Worm (Caenorhabditis elegans) whole organism, L1 larva: ENCODE results near the gene Y75B12B.13.

Experiments used
- C04F5.9 ChIP-seq: sonication (generic microtip); optimal IDR thresholded peaks from 2 replicates; lab custom pipeline; 2016; ENCODE audit warnings: missing genetic modification characterization, missing compliant biosample characterization
- C16A3.4 ChIP-seq: fragments of 150-350 bp; optimal IDR thresholded peaks from 2 replicates; lab custom pipeline; 2014; ENCODE audit warnings: missing biosample characterization, missing genetic modification characterization
- C34B4.2 ChIP-seq: sonication (generic microtip); optimal IDR thresholded peaks from 2 replicates; lab custom pipeline; 2017; ENCODE audit warnings: mild to moderate bottlenecking, missing genetic modification characterization, missing compliant biosample characterization
- F16B12.6 ChIP-seq: fragments of 150-350 bp; optimal IDR thresholded peaks from 2 replicates; lab custom pipeline; 2014; ENCODE audit warnings: missing biosample characterization, missing genetic modification characterization
- Y116A8C.19 ChIP-seq: sonication (generic microtip); optimal IDR thresholded peaks from 2 replicates; lab custom pipeline; 2016; ENCODE audit warnings: missing compliant biosample characterization, missing genetic modification characterization, borderline replicate concordance
- alr-1 ChIP-seq: fragments of 200-800 bp; sonication (Bioruptor generic); optimal IDR thresholded peaks from 2 replicates; lab custom pipeline; 2018; ENCODE audit warnings: borderline replicate concordance, mild to moderate bottlenecking, missing genetic modification characterization, missing compliant biosample characterization
- ama-1 ChIP-seq: fragments of 150-350 bp; optimal IDR thresholded peaks from 2 replicates; lab custom pipeline; 2014
- blmp-1 ChIP-seq: fragments of 150-350 bp; optimal IDR thresholded peaks from 2 replicates; lab custom pipeline; 2014; ENCODE audit warnings: missing biosample characterization, missing genetic modification characterization
- ceh-63 ChIP-seq: fragments of 200-800 bp; sonication (Bioruptor generic); optimal IDR thresholded peaks from 2 replicates; lab custom pipeline; 2018; ENCODE audit warnings: mild to moderate bottlenecking, missing genetic modification characterization, missing compliant biosample characterization
- ceh-82 ChIP-seq, 3 experiments: fragments of 150-350 bp in 1 of 3; sonication (generic microtip) in 2 of 3; optimal IDR thresholded peaks; 2 replicates each; lab custom pipeline; 2014 to 2017; ENCODE audit warnings: missing biosample characterization in 3 of 3, missing genetic modification characterization in 3 of 3
- ces-1 ChIP-seq: fragments of 150-350 bp; optimal IDR thresholded peaks from 2 replicates; lab custom pipeline; 2014; ENCODE audit warnings: missing biosample characterization, missing genetic modification reagents, missing genetic modification characterization
- dpl-1 ChIP-seq, 3 experiments: fragments of 150-350 bp in 2 of 3; sonication (generic microtip) in 1 of 3; optimal IDR thresholded peaks; 2 replicates each; lab custom pipeline; 2014 to 2017; ENCODE audit warnings: missing biosample characterization in 3 of 3, missing genetic modification characterization in 3 of 3, missing genetic modification reagents in 3 of 3
- elt-3 ChIP-seq, 6 experiments: fragments of 150-350 bp in 1 of 6; sonication (generic microtip); optimal IDR thresholded peaks; 2 replicates each; lab custom pipeline; 2017 to 2018; ENCODE audit warnings: missing biosample characterization in 6 of 6, missing genetic modification characterization in 6 of 6, inconsistent platforms in 1 of 6
- fkh-8 ChIP-seq: sonication (generic microtip); optimal IDR thresholded peaks from 2 replicates; lab custom pipeline; 2016; ENCODE audit warnings: mild to moderate bottlenecking, missing genetic modification characterization, missing compliant biosample characterization
- fos-1 ChIP-seq: fragments of 150-350 bp; optimal IDR thresholded peaks from 2 replicates; lab custom pipeline; 2014; ENCODE audit warnings: missing biosample characterization, missing genetic modification characterization
- hlh-17 ChIP-seq: fragments of 200-800 bp; sonication (Bioruptor generic); optimal IDR thresholded peaks from 2 replicates; lab custom pipeline; 2018; ENCODE audit warnings: missing genetic modification characterization, mild to moderate bottlenecking, missing compliant biosample characterization, moderate library complexity, borderline replicate concordance
- hlh-4 ChIP-seq: sonication (generic microtip); optimal IDR thresholded peaks from 2 replicates; lab custom pipeline; 2016; ENCODE audit warnings: mild to moderate bottlenecking, missing genetic modification characterization, missing compliant biosample characterization
- irx-1 ChIP-seq: sonication (generic microtip); optimal IDR thresholded peaks from 2 replicates; lab custom pipeline; 2016; ENCODE audit warnings: missing genetic modification characterization, missing compliant biosample characterization
- isw-1 ChIP-seq: fragments of 200-800 bp; sonication (Bioruptor generic); IDR thresholded peaks from 2 replicates; pipeline ENCODE4 v1.3.6; 2022; ENCODE audit warnings: missing genetic modification characterization, missing compliant biosample characterization
- lin-14 ChIP-seq: fragments of 200-800 bp; sonication (Bioruptor generic); optimal IDR thresholded peaks from 2 replicates; lab custom pipeline; 2018; ENCODE audit warnings: mild to moderate bottlenecking, missing genetic modification characterization, moderate library complexity, missing compliant biosample characterization
- lin-15B ChIP-seq: fragments of 150-350 bp; sonication (generic microtip); optimal IDR thresholded peaks from 3 replicates; lab custom pipeline; 2014; ENCODE audit warnings: missing biosample characterization, missing genetic modification characterization
- lin-35 ChIP-seq, 2 experiments: fragments of 150-350 bp; optimal IDR thresholded peaks; 2 replicates each; lab custom pipeline; 2014; ENCODE audit warnings: missing biosample characterization in 2 of 2, missing genetic modification characterization in 2 of 2, missing genetic modification reagents in 2 of 2
- lin-39 ChIP-seq: fragments of 150-350 bp; optimal IDR thresholded peaks from 2 replicates; lab custom pipeline; 2014; ENCODE audit warnings: missing biosample characterization, missing genetic modification reagents, missing genetic modification characterization
- lsy-2 ChIP-seq, 2 experiments: fragments of 150-350 bp; optimal IDR thresholded peaks; 2 replicates each; lab custom pipeline; 2014; ENCODE audit warnings: missing biosample characterization in 2 of 2, missing genetic modification characterization in 2 of 2
- mdl-1 ChIP-seq, 2 experiments: fragments of 150-350 bp; optimal IDR thresholded peaks; 2 replicates each; lab custom pipeline; 2014 to 2017; ENCODE audit warnings: missing biosample characterization in 2 of 2, missing genetic modification characterization in 2 of 2, inconsistent platforms in 1 of 2
- mef-2 ChIP-seq: fragments of 150-350 bp; optimal IDR thresholded peaks from 2 replicates; lab custom pipeline; 2014; ENCODE audit warnings: missing biosample characterization, missing genetic modification characterization
- nhr-11 ChIP-seq: fragments of 150-350 bp; optimal IDR thresholded peaks from 2 replicates; lab custom pipeline; 2014; ENCODE audit warnings: missing biosample characterization, missing genetic modification characterization
- nhr-20 ChIP-seq: sonication (generic microtip); optimal IDR thresholded peaks from 2 replicates; lab custom pipeline; 2016; ENCODE audit warnings: mild to moderate bottlenecking, missing genetic modification characterization, missing compliant biosample characterization
- nhr-237 ChIP-seq: fragments of 150-350 bp; optimal IDR thresholded peaks from 2 replicates; lab custom pipeline; 2014; ENCODE audit warnings: missing biosample characterization, missing genetic modification characterization
- nhr-47 ChIP-seq: sonication (generic microtip); optimal IDR thresholded peaks from 2 replicates; lab custom pipeline; 2016; ENCODE audit warnings: mild to moderate bottlenecking, missing genetic modification characterization, moderate library complexity, missing compliant biosample characterization
- nhr-77 ChIP-seq: fragments of 150-350 bp; optimal IDR thresholded peaks from 2 replicates; lab custom pipeline; 2014; ENCODE audit warnings: missing biosample characterization, missing genetic modification characterization
- nhr-84 ChIP-seq: sonication (generic microtip); optimal IDR thresholded peaks from 2 replicates; lab custom pipeline; 2017; ENCODE audit warnings: missing biosample characterization, missing genetic modification characterization
- nhr-85 ChIP-seq: sonication (generic microtip); peaks from one replicate; lab custom pipeline; 2016; ENCODE audit warnings: missing genetic modification characterization, inconsistent platforms, missing compliant biosample characterization
- nhr-90 ChIP-seq: sonication (generic microtip); optimal IDR thresholded peaks from 2 replicates; lab custom pipeline; 2016; ENCODE audit warnings: mild to moderate bottlenecking, missing genetic modification characterization, missing compliant biosample characterization; ENCODE audit not compliant: poor library complexity
- pag-3 ChIP-seq: sonication (generic microtip); optimal IDR thresholded peaks from 2 replicates; lab custom pipeline; 2017; ENCODE audit warnings: missing genetic modification characterization, mild to moderate bottlenecking, missing compliant biosample characterization, antibody characterized with exemption, borderline replicate concordance; ENCODE audit not compliant: insufficient read depth
- pax-3 ChIP-seq: fragments of 200-800 bp; sonication (Bioruptor generic); optimal IDR thresholded peaks from 2 replicates; lab custom pipeline; 2018; ENCODE audit warnings: mild to moderate bottlenecking, missing genetic modification characterization, moderate library complexity, missing compliant biosample characterization
- rnt-1 ChIP-seq: sonication (generic microtip); optimal IDR thresholded peaks from 2 replicates; lab custom pipeline; 2016; ENCODE audit warnings: mild to moderate bottlenecking, missing genetic modification characterization, moderate library complexity, missing compliant biosample characterization
- snu-23 ChIP-seq: sonication (generic microtip); optimal IDR thresholded peaks from 2 replicates; lab custom pipeline; 2016; ENCODE audit warnings: missing genetic modification characterization, missing compliant biosample characterization
- sptf-1 ChIP-seq: fragments of 150-350 bp; optimal IDR thresholded peaks from 2 replicates; lab custom pipeline; 2014; ENCODE audit warnings: missing biosample characterization, missing genetic modification characterization
- sup-37 ChIP-seq: fragments of 200-800 bp; sonication (Bioruptor generic); optimal IDR thresholded peaks from 2 replicates; lab custom pipeline; 2018; ENCODE audit warnings: mild to moderate bottlenecking, missing genetic modification characterization, missing compliant biosample characterization
- swsn-7 ChIP-seq: sonication (generic microtip); optimal IDR thresholded peaks from 2 replicates; lab custom pipeline; 2016; ENCODE audit warnings: missing genetic modification characterization, missing compliant biosample characterization
- tbx-2 ChIP-seq: sonication (generic microtip); optimal IDR thresholded peaks from 2 replicates; lab custom pipeline; 2016; ENCODE audit warnings: missing genetic modification characterization, missing compliant biosample characterization
- tlp-1 ChIP-seq: fragments of 150-350 bp; optimal IDR thresholded peaks from 2 replicates; lab custom pipeline; 2014; ENCODE audit warnings: missing biosample characterization, missing genetic modification characterization
- unc-30 ChIP-seq: sonication (generic microtip); optimal IDR thresholded peaks from 2 replicates; lab custom pipeline; 2017; ENCODE audit warnings: missing biosample characterization, missing genetic modification characterization
- unc-86 ChIP-seq: sonication (generic microtip); optimal IDR thresholded peaks from 2 replicates; lab custom pipeline; 2016; ENCODE audit warnings: missing genetic modification characterization, missing compliant biosample characterization
- unc-98 ChIP-seq: fragments of 200-800 bp; sonication (Bioruptor generic); IDR thresholded peaks from 2 replicates; pipeline ENCODE4 v1.3.6; 2022; ENCODE audit warnings: missing genetic modification characterization, missing compliant biosample characterization
- vab-15 ChIP-seq: sonication (generic microtip); optimal IDR thresholded peaks from 2 replicates; lab custom pipeline; 2017; ENCODE audit warnings: missing genotype, mild to moderate bottlenecking, missing genetic modification characterization, missing compliant biosample characterization
- xbp-1 ChIP-seq: sonication (generic microtip); optimal IDR thresholded peaks from 2 replicates; lab custom pipeline; 2016; ENCODE audit warnings: missing genetic modification characterization, missing compliant biosample characterization
- zip-4 ChIP-seq: fragments of 200-800 bp; sonication (Bioruptor generic); optimal IDR thresholded peaks from 2 replicates; lab custom pipeline; 2018; ENCODE audit warnings: mild to moderate bottlenecking, missing genetic modification characterization, moderate library complexity, missing compliant biosample characterization
- ztf-4 ChIP-seq: fragments of 150-350 bp; optimal IDR thresholded peaks from 2 replicates; lab custom pipeline; 2014; ENCODE audit warnings: missing biosample characterization, missing genetic modification characterization

The Y75B12B.13 gene

ce11 chrV:15190903-15191302 is 2.9 kb downstream of the Y75B12B.13 start, which contains the start of gene Y75B12B.11 (continued):
- TF ChIP-seq fkh-8 (tag; lab: Kevin White, UChicago) (peak; percentile 88), tbx-2 (tag; lab: Kevin White, UChicago) (peak; percentile 66), irx-1 (tag; lab: Kevin White, UChicago) (peak; percentile 28), nhr-90 (tag; lab: Kevin White, UChicago) (peak; percentile 75), snu-23 (peak; percentile 78), tlp-1 (tag; lab: Kevin White, UChicago) (no peak), ama-1 (peak; percentile 86), ces-1 (GFP tag; lab: Kevin White, UChicago) (no peak), F16B12.6 (peak; percentile 34), lin-14 (GFP tag; lab: Kevin White, UChicago) (peak; percentile 63), fos-1 (tag; lab: Kevin White, UChicago) (peak; percentile 16), ceh-82 (tag; optimal IDR thresholded peaks at IDR 0.05; lab: Kevin White, UChicago) (peak; percentile 33 to 64 (median 37)), nhr-47 (peak; percentile 83), unc-30 (tag; lab: Kevin White, UChicago) (no peak), Y116A8C.19 (tag; lab: Kevin White, UChicago) (no peak), zip-4 (GFP tag; lab: Kevin White, UChicago) (peak; percentile 29), mdl-1 (tag; optimal IDR thresholded peaks at IDR 0.05; lab: Kevin White, UChicago) (peak in 1 of 2 experiments; percentile 51), nhr-85 (peak; percentile 82), nhr-77 (tag; lab: Kevin White, UChicago) (peak; percentile 45), ztf-4 (peak; percentile 78), lin-15B (tag; lab: Kevin White, UChicago) (peak; percentile 49), isw-1 (GFP tag; lab: Robert Waterston, UW) (no peak), C34B4.2 (tag; lab: Kevin White, UChicago) (peak; percentile 29), C16A3.4 (tag; lab: Kevin White, UChicago) (peak; percentile 69), blmp-1 (tag; lab: Kevin White, UChicago) (no peak), mef-2 (peak; percentile 39)

DNA sequence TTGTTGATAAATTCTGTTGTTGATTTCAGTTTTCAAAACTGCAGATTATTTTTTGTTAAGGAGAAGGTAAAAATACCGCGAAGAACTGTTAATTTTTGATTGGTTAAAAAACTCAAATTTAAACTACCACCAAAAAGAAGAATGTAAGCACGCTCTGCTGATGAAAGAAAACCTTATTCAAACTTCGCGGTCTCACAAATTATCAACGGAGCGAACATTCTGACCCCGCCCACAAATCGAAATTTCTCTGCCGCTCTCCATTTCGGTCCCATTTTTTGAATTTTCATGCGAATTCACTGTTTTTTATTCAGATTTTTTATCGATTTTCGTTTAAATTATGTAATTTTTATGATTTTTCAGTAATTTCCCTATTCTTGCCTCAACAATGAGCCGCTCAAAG is 4.2 kb downstream of the Y75B12B.13 start, which contains the start of gene cyn-3:
Gene cyn-3 (plus strand): TSS at position 361 of the 400 bp plus-strand sequence.
- peak; percentile 57 for TF ChIP-seq vab-15 (tag; lab: Kevin White, UChicago)
- peak; percentile 99 for TF ChIP-seq dpl-1 (GFP tag; optimal IDR thresholded peaks at IDR 0.05; lab: Kevin White, UChicago)
- no peak for TF ChIP-seq ces-1 (GFP tag; lab: Kevin White, UChicago)
- peak; percentile 92 for TF ChIP-seq rnt-1 (tag; lab: Kevin White, UChicago)
- TF ChIP-seq irx-1 (tag; lab: Kevin White, UChicago) = peak; percentile 83
- peak; percentile 52 for TF ChIP-seq zip-4 (GFP tag; lab: Kevin White, UChicago)
- TF ChIP-seq pag-3 (tag; lab: Kevin White, UChicago) = no peak
- peak; percentile 100 for TF ChIP-seq lin-35 (GFP tag; optimal IDR thresholded peaks at IDR 0.05; lab: Kevin White, UChicago)
- TF ChIP-seq hlh-4 (tag; lab: Kevin White, UChicago) = no peak
- peak; percentile 92 for TF ChIP-seq lin-14 (GFP tag; lab: Kevin White, UChicago)
- TF ChIP-seq nhr-20 (tag; lab: Kevin White, UChicago) = peak; percentile 93
- peak; percentile 32 for TF ChIP-seq sup-37
- TF ChIP-seq mdl-1 (tag; optimal IDR thresholded peaks at IDR 0.05; lab: Kevin White, UChicago) = peak in 1 of 2 experiments; percentile 85
- no peak for TF ChIP-seq alr-1 (tag; lab: Kevin White, UChicago)
- TF ChIP-seq unc-98 (GFP tag; lab: Robert Waterston, UW) = peak; percentile 8; the same call in 1 of the 2 replicates
- TF ChIP-seq tlp-1 (tag; lab: Kevin White, UChicago) = no peak
- TF ChIP-seq nhr-237 = peak; percentile 77
- peak in 3 of 6 experiments; percentile 29 to 89 (median 83) for TF ChIP-seq elt-3 (tag; optimal IDR thresholded peaks at IDR 0.05; lab: Kevin White, UChicago)
- no peak for TF ChIP-seq C04F5.9 (tag; lab: Kevin White, UChicago)
- TF ChIP-seq unc-86 (tag; lab: Kevin White, UChicago) = peak; percentile 90
- TF ChIP-seq nhr-84 (tag; lab: Kevin White, UChicago) = no peak
- peak; percentile 92 for TF ChIP-seq pax-3 (tag; lab: Kevin White, UChicago)
- TF ChIP-seq lsy-2 (tag; optimal IDR thresholded peaks at IDR 0.05; lab: Kevin White, UChicago) = peak; percentile 91 to 95
- no peak for TF ChIP-seq hlh-17 (GFP tag; lab: Kevin White, UChicago)
- TF ChIP-seq swsn-7 (tag; lab: Kevin White, UChicago) = peak; percentile 90
- TF ChIP-seq xbp-1 (tag; lab: Kevin White, UChicago) = peak; percentile 92
- no peak for TF ChIP-seq sptf-1 (tag; lab: Kevin White, UChicago)
- TF ChIP-seq ceh-63 (GFP tag; lab: Kevin White, UChicago) = no peak
- TF ChIP-seq lin-39 (tag; lab: Kevin White, UChicago) = peak; percentile 86
- TF ChIP-seq nhr-90 (tag; lab: Kevin White, UChicago) = peak; percentile 85
- peak; percentile 50 for TF ChIP-seq nhr-11
- no peak for TF ChIP-seq unc-30 (tag; lab: Kevin White, UChicago)
